Worm (Caenorhabditis elegans) whole organism, mixed stage, embryonic: Measurements from ENCODE around the gene rict-1.

Experiments used
- M03D4.4 ChIP-seq: sonication (generic microtip); optimal IDR thresholded peaks from 2 replicates; lab custom pipeline; 2017; ENCODE audit warnings: mild to moderate bottlenecking, missing genetic modification characterization, missing compliant biosample characterization
- bed-3 ChIP-seq: fragments of 200-800 bp; sonication (Bioruptor generic); optimal IDR thresholded peaks from 3 replicates; lab custom pipeline; 2018; ENCODE audit warnings: mild to moderate bottlenecking, missing genetic modification characterization, moderate library complexity, missing compliant biosample characterization
- blmp-1 ChIP-seq: fragments of 150-350 bp; optimal IDR thresholded peaks from 2 replicates; lab custom pipeline; 2014; ENCODE audit warnings: missing biosample characterization, missing genetic modification characterization
- ceh-39 ChIP-seq: fragments of 150-350 bp; optimal IDR thresholded peaks from 2 replicates; lab custom pipeline; 2014; ENCODE audit warnings: missing biosample characterization, missing genetic modification characterization
- ceh-43 ChIP-seq: fragments of 200-800 bp; sonication (Bioruptor generic); optimal IDR thresholded peaks from 2 replicates; lab custom pipeline; 2018; ENCODE audit warnings: mild to moderate bottlenecking, missing genetic modification characterization, moderate library complexity, missing compliant biosample characterization
- ceh-83 ChIP-seq: fragments of 200-800 bp; sonication (Bioruptor generic); optimal IDR thresholded peaks from 2 replicates; lab custom pipeline; 2018; ENCODE audit warnings: mild to moderate bottlenecking, missing genetic modification characterization, missing compliant biosample characterization
- ces-1 ChIP-seq: fragments of 150-350 bp; optimal IDR thresholded peaks from 2 replicates; lab custom pipeline; 2014; ENCODE audit warnings: missing biosample characterization, missing genetic modification reagents, missing genetic modification characterization
- cnd-1 ChIP-seq: fragments of 200-800 bp; sonication (Bioruptor generic); optimal IDR thresholded peaks from 2 replicates; lab custom pipeline; 2018; ENCODE audit warnings: mild to moderate bottlenecking, missing genetic modification characterization, missing compliant biosample characterization
- drap-1 ChIP-seq: fragments of 200-800 bp; sonication (Bioruptor generic); optimal IDR thresholded peaks from 3 replicates; lab custom pipeline; 2018; ENCODE audit warnings: mild to moderate bottlenecking, missing genetic modification characterization, missing compliant biosample characterization
- elt-1 ChIP-seq: sonication (generic microtip); optimal IDR thresholded peaks from 2 replicates; lab custom pipeline; 2017; ENCODE audit warnings: missing genetic modification characterization, mild to moderate bottlenecking, missing compliant biosample characterization, antibody characterized with exemption, moderate library complexity, borderline replicate concordance; ENCODE audit not compliant: insufficient read depth
- elt-3 ChIP-seq: fragments of 150-350 bp; optimal IDR thresholded peaks from 2 replicates; lab custom pipeline; 2014; ENCODE audit warnings: missing biosample characterization, missing genetic modification characterization
- flh-1 ChIP-seq: fragments of 200-800 bp; sonication (Bioruptor generic); optimal IDR thresholded peaks from 2 replicates; lab custom pipeline; 2018; ENCODE audit warnings: mild to moderate bottlenecking, missing genetic modification characterization, moderate library complexity, missing compliant biosample characterization
- ham-2 ChIP-seq: fragments of 200-800 bp; sonication (Bioruptor generic); optimal IDR thresholded peaks from 2 replicates; lab custom pipeline; 2018; ENCODE audit warnings: mild to moderate bottlenecking, missing genetic modification characterization, missing compliant biosample characterization
- hlh-1 ChIP-seq: fragments of 150-350 bp; optimal IDR thresholded peaks from 2 replicates; lab custom pipeline; 2014; ENCODE audit warnings: missing biosample characterization, missing genetic modification reagents, missing genetic modification characterization
- lin-13 ChIP-seq: fragments of 150-350 bp; optimal IDR thresholded peaks from 2 replicates; lab custom pipeline; 2014; ENCODE audit warnings: missing biosample characterization, missing genetic modification characterization
- lin-32 ChIP-seq: fragments of 200-800 bp; sonication (Bioruptor generic); optimal IDR thresholded peaks from 2 replicates; lab custom pipeline; 2018; ENCODE audit warnings: mild to moderate bottlenecking, missing genetic modification characterization, missing compliant biosample characterization
- lsy-2 ChIP-seq: fragments of 150-350 bp; optimal IDR thresholded peaks from 2 replicates; lab custom pipeline; 2014; ENCODE audit warnings: missing biosample characterization, missing genetic modification characterization
- mab-5 ChIP-seq: fragments of 150-350 bp; optimal IDR thresholded peaks from 2 replicates; lab custom pipeline; 2014; ENCODE audit warnings: missing biosample characterization, missing genetic modification characterization
- mep-1 ChIP-seq: fragments of 150-350 bp; optimal IDR thresholded peaks from 2 replicates; lab custom pipeline; 2017; ENCODE audit warnings: missing biosample characterization, missing genetic modification reagents, missing genetic modification characterization, inconsistent platforms
- mls-2 ChIP-seq: sonication (generic microtip); optimal IDR thresholded peaks from 2 replicates; lab custom pipeline; 2016; ENCODE audit warnings: mild to moderate bottlenecking, missing genetic modification characterization, moderate library complexity, missing compliant biosample characterization
- nhr-12 ChIP-seq: fragments of 150-350 bp; optimal IDR thresholded peaks from 2 replicates; lab custom pipeline; 2014; ENCODE audit warnings: missing biosample characterization, missing genetic modification characterization
- nhr-2 ChIP-seq: fragments of 150-350 bp; optimal IDR thresholded peaks from 2 replicates; lab custom pipeline; 2014; ENCODE audit warnings: missing biosample characterization, missing genetic modification characterization
- nhr-237 ChIP-seq: fragments of 150-350 bp; optimal IDR thresholded peaks from 2 replicates; lab custom pipeline; 2014; ENCODE audit warnings: missing biosample characterization, missing genetic modification characterization
- nhr-28 ChIP-seq: fragments of 150-350 bp; optimal IDR thresholded peaks from 2 replicates; lab custom pipeline; 2014; ENCODE audit warnings: missing biosample characterization, missing genetic modification characterization
- nhr-76 ChIP-seq: sonication (generic microtip); optimal IDR thresholded peaks from 2 replicates; lab custom pipeline; 2017; ENCODE audit warnings: missing biosample characterization, missing genetic modification characterization
- pha-4 ChIP-seq: fragments of 150-350 bp; optimal IDR thresholded peaks from 2 replicates; lab custom pipeline; 2018; ENCODE audit warnings: missing biosample characterization, missing genetic modification reagents, missing genetic modification characterization
- sem-2 ChIP-seq: fragments of 200-800 bp; sonication (Bioruptor generic); optimal IDR thresholded peaks from 2 replicates; lab custom pipeline; 2018; ENCODE audit warnings: mild to moderate bottlenecking, missing genetic modification characterization, missing compliant biosample characterization
- snpc-4 ChIP-seq: fragments of 150-350 bp; optimal IDR thresholded peaks from 2 replicates; lab custom pipeline; 2014; ENCODE audit warnings: missing biosample characterization, missing genetic modification characterization
- sptf-1 ChIP-seq: sonication (generic microtip); optimal IDR thresholded peaks from 2 replicates; lab custom pipeline; 2017; ENCODE audit warnings: mild to moderate bottlenecking, missing genetic modification characterization, moderate library complexity, missing compliant biosample characterization
- tbx-8 ChIP-seq: fragments of 200-800 bp; sonication (Bioruptor generic); optimal IDR thresholded peaks from 2 replicates; lab custom pipeline; 2018; ENCODE audit warnings: mild to moderate bottlenecking, missing genetic modification characterization, moderate library complexity, missing compliant biosample characterization
- unc-120 ChIP-seq: sonication (generic microtip); optimal IDR thresholded peaks from 2 replicates; lab custom pipeline; 2017; ENCODE audit warnings: missing genetic modification characterization, missing compliant biosample characterization; ENCODE audit not compliant: poor library complexity, severe bottlenecking
- unc-39 ChIP-seq: fragments of 150-350 bp; optimal IDR thresholded peaks from 2 replicates; lab custom pipeline; 2014; ENCODE audit warnings: missing biosample characterization, missing genetic modification characterization
- unc-62 ChIP-seq: fragments of 150-350 bp; optimal IDR thresholded peaks from 2 replicates; lab custom pipeline; 2014; ENCODE audit warnings: missing biosample characterization, missing genetic modification reagents, missing genetic modification characterization
- ztf-11 ChIP-seq: fragments of 150-350 bp; optimal IDR thresholded peaks from 2 replicates; lab custom pipeline; 2014; ENCODE audit warnings: missing biosample characterization, missing genetic modification characterization

Gene rict-1

DNA sequence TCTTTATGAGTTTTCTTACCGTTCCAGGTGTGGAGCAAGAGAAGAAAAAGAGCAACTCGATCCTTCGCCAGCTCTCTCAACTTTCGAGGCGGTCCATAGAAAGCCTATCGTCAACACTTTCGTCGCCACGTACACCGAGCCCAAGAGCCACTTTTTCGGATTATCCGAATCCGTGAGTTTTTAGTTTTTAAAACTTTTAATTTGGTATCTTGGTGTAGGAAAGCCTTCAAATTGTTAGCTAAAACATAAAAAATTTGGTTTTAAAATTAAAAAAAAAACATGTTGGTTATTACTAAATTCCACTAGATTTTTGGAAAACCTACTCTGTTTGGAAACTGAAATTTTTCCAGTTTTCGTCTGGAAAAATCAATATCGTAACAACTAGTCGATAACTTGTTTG lies 42.9 kb downstream of the rict-1 start:
- no peak for TF ChIP-seq ham-2 (GFP tag; lab: Kevin White, UChicago)
- TF ChIP-seq flh-1 (GFP tag; lab: Kevin White, UChicago): no peak
- no peak for TF ChIP-seq lin-32 (GFP tag; lab: Kevin White, UChicago)
- no peak for TF ChIP-seq ceh-43
- TF ChIP-seq pha-4: no peak
- no peak for TF ChIP-seq nhr-237 (tag; lab: Kevin White, UChicago)
- TF ChIP-seq ztf-11 (tag; lab: Kevin White, UChicago): no peak
- no peak for TF ChIP-seq nhr-12 (tag; lab: Kevin White, UChicago)
- no peak for TF ChIP-seq lin-13 (tag; lab: Kevin White, UChicago)
- TF ChIP-seq unc-120 (tag; lab: Kevin White, UChicago): no peak
- no peak for TF ChIP-seq ces-1 (GFP tag; lab: Kevin White, UChicago)
- no peak for TF ChIP-seq ceh-83 (GFP tag; lab: Kevin White, UChicago)
- TF ChIP-seq sem-2 (GFP tag; lab: Kevin White, UChicago): no peak
- TF ChIP-seq nhr-76: no peak
- no peak for TF ChIP-seq drap-1 (GFP tag; lab: Kevin White, UChicago)
- no peak for TF ChIP-seq nhr-2 (tag; lab: Kevin White, UChicago)
- no peak for TF ChIP-seq mep-1 (tag; lab: Kevin White, UChicago)

DNA sequence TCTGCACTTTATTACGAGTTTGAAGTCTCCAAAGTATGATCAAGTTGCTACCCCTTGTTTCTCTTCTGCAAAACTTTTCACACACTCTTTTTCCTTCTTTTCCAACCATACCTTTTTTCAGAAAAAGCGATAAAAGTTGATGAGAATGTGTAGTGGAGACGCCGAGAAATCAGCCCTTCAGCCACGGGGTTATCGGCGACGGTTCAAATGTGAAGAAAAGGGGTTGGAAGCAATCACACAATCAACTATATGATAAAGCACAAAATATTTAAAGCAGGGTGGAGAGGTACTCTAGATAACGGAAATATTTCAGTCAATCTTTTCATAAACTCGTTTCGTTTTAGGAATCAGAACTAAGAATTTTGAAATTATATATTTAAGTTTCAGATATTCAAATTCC lies 43.5 kb downstream of the rict-1 start, which contains the start of gene F42G4.5:
F42G4.5 (plus strand) TSS at position 379 of the 400 bp plus-strand sequence.
- TF ChIP-seq lin-13 (tag; lab: Kevin White, UChicago) (no peak), ztf-11 (tag; lab: Kevin White, UChicago) (no peak), ceh-83 (GFP tag; lab: Kevin White, UChicago) (no peak), snpc-4 (tag; lab: Kevin White, UChicago) (no peak), mls-2 (tag; lab: Kevin White, UChicago) (no peak), nhr-2 (tag; lab: Kevin White, UChicago) (no peak), mab-5 (tag; lab: Kevin White, UChicago) (no peak), unc-120 (tag; lab: Kevin White, UChicago) (no peak), mep-1 (tag; lab: Kevin White, UChicago) (no peak), ceh-43 (no peak), elt-3 (tag; lab: Kevin White, UChicago) (no peak), unc-39 (tag; lab: Kevin White, UChicago) (no peak), hlh-1 (tag; lab: Kevin White, UChicago) (no peak), nhr-237 (tag; lab: Kevin White, UChicago) (no peak), ceh-39 (tag; lab: Kevin White, UChicago) (no peak), sptf-1 (no peak), elt-1 (no peak)

DNA sequence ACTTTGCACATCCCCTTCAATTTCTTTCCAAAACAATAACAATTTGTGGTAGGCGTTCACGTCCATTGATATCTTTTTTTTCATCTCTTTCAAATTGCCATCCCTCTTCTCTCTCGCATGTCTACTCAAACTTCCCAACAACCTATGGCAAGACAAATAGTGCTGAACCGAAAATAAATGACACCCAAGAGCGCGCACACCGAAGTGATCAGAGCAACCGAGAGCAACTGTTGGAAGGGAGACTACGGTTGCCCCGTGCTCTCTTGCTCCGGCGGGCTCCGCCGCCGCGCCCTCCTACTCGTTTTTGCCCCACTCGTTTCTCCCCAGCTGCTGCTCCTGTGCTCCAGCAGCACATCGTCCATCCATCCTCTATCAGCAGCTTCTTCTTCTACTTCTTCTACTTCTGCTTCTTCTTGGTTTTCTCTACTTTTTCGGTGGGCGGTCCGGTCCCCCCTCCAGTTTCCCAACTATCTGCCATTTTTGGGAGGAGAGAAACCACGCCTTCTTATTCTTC lies 49.8 kb downstream of the rict-1 start:
- TF ChIP-seq nhr-76 (no peak), hlh-1 (tag; lab: Kevin White, UChicago) (peak; percentile 68)
- TF ChIP-seq, all 35 proteins: peak for 1

DNA sequence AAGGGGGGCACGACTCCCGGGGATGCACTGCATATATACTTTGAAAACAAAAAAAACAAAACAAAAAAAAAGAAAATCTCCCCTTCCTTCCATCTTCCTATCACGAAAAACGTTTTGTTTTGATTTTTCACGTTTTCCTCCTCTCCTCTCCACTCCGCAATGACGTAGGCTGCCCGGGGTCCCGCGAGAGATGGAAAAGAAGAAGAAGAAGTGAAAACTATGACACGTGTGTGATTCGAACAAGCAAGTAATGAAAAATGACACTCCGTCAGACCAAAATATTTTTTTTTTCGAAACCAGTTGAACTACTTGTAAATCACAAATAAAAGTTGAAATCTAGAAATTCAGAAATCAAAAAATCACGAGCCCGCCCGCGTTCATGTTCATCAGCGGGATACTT lies 51.4 kb downstream of the rict-1 start:
- TF ChIP-seq bed-3 (GFP tag; lab: Kevin White, UChicago) (no peak), ceh-39 (tag; lab: Kevin White, UChicago) (no peak), unc-39 (tag; lab: Kevin White, UChicago) (no peak), flh-1 (GFP tag; lab: Kevin White, UChicago) (no peak)

DNA sequence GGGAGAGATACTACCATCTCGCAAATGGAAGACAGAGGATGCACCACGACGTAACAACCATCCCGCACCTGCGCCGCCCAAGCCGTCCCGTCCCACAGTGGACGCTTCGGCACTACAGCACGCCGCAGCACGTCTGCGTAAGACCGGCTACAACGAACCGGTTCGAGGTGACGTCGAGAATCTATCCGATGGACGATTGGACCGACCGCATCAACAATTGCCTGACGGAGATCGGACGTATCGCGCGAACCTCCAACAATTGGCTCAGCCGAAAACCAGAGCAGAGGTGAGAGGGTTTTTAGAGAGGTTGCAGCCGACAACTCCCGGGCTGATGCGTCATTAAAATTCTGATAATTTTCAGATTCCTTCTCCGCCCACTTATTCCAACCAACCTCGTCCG lies 57.4 kb downstream of the rict-1 start:
- TF ChIP-seq ceh-39 (tag; lab: Kevin White, UChicago): no peak
- no peak for TF ChIP-seq lsy-2 (tag; lab: Kevin White, UChicago)
- TF ChIP-seq ztf-11 (tag; lab: Kevin White, UChicago): no peak
- TF ChIP-seq nhr-28: no peak
- TF ChIP-seq blmp-1: no peak
- no peak for TF ChIP-seq ceh-43
- no peak for TF ChIP-seq mab-5 (tag; lab: Kevin White, UChicago)
- TF ChIP-seq sptf-1: no peak
- TF ChIP-seq unc-62 (GFP tag; lab: Kevin White, UChicago): no peak
- no peak for TF ChIP-seq drap-1 (GFP tag; lab: Kevin White, UChicago)
- TF ChIP-seq pha-4: no peak
- TF ChIP-seq lin-32 (GFP tag; lab: Kevin White, UChicago): no peak
- no peak for TF ChIP-seq ces-1 (GFP tag; lab: Kevin White, UChicago)
- no peak for TF ChIP-seq nhr-76
- no peak for TF ChIP-seq tbx-8 (GFP tag; lab: Kevin White, UChicago)
- no peak for TF ChIP-seq M03D4.4 (tag; lab: Kevin White, UChicago)
- no peak for TF ChIP-seq cnd-1
- no peak for TF ChIP-seq hlh-1 (tag; lab: Kevin White, UChicago)
